Worm (Caenorhabditis elegans) whole organism, L2 larva: ENCODE measurements around the gene R05G6.3.
A peak's percentile ranks its signal among the peaks of the same experiment; 100 is the strongest.

Experiments
- C34F6.9 ChIP-seq: fragments of 150-350 bp; optimal IDR thresholded peaks from 2 replicates; lab custom pipeline; 2014; ENCODE audit warnings: missing biosample characterization, missing genetic modification characterization
- F13H6.1 ChIP-seq: sonication (generic microtip); optimal IDR thresholded peaks from 2 replicates; lab custom pipeline; 2016; ENCODE audit warnings: missing genetic modification characterization, missing compliant biosample characterization
- R02D3.7 ChIP-seq: fragments of 150-350 bp; optimal IDR thresholded peaks from 2 replicates; lab custom pipeline; 2014; ENCODE audit warnings: missing biosample characterization, missing genetic modification characterization
- Y55F3AM.14 ChIP-seq: fragments of 200-800 bp; sonication (Bioruptor generic); optimal IDR thresholded peaks from 2 replicates; lab custom pipeline; 2018; ENCODE audit warnings: mild to moderate bottlenecking, missing genetic modification characterization, missing compliant biosample characterization
- alr-1 ChIP-seq: fragments of 150-350 bp; optimal IDR thresholded peaks from 2 replicates; lab custom pipeline; 2014; ENCODE audit warnings: missing biosample characterization, missing genetic modification characterization
- blmp-1 ChIP-seq: sonication (generic microtip); optimal IDR thresholded peaks from 2 replicates; lab custom pipeline; 2017; ENCODE audit warnings: missing genetic modification characterization, mild to moderate bottlenecking, missing compliant biosample characterization, antibody characterized with exemption, moderate library complexity; ENCODE audit not compliant: insufficient read depth
- ceh-16 ChIP-seq: fragments of 150-350 bp; optimal IDR thresholded peaks from 2 replicates; lab custom pipeline; 2014; ENCODE audit warnings: missing biosample characterization, missing genetic modification characterization
- crh-2 ChIP-seq: sonication (generic microtip); optimal IDR thresholded peaks from 2 replicates; lab custom pipeline; 2017; ENCODE audit warnings: missing biosample characterization, missing genetic modification characterization
- elt-1 ChIP-seq: fragments of 150-350 bp; optimal IDR thresholded peaks from 2 replicates; lab custom pipeline; 2014; ENCODE audit warnings: missing biosample characterization, missing genetic modification characterization
- fos-1 ChIP-seq: fragments of 150-350 bp; optimal IDR thresholded peaks from 2 replicates; lab custom pipeline; 2014; ENCODE audit warnings: missing biosample characterization, missing genetic modification characterization
- gmeb-1 ChIP-seq: fragments of 150-350 bp; optimal IDR thresholded peaks from 2 replicates; lab custom pipeline; 2014; ENCODE audit warnings: missing biosample characterization, missing genetic modification characterization
- lin-13 ChIP-seq: fragments of 150-350 bp; optimal IDR thresholded peaks from 2 replicates; lab custom pipeline; 2014; ENCODE audit warnings: missing biosample characterization, missing genetic modification reagents, missing genetic modification characterization
- lsy-2 ChIP-seq, 2 experiments: fragments of 150-350 bp in 1 of 2; sonication (generic microtip) in 1 of 2; optimal IDR thresholded peaks; 2 replicates each; lab custom pipeline; 2014 to 2017; ENCODE audit warnings: missing biosample characterization in 2 of 2, missing genetic modification characterization in 2 of 2
- mab-5 ChIP-seq: fragments of 150-350 bp; optimal IDR thresholded peaks from 2 replicates; lab custom pipeline; 2014; ENCODE audit warnings: missing biosample characterization, missing genetic modification characterization
- nhr-11 ChIP-seq: fragments of 150-350 bp; optimal IDR thresholded peaks from 2 replicates; lab custom pipeline; 2014; ENCODE audit warnings: missing biosample characterization, missing genetic modification characterization
- nhr-12 ChIP-seq: fragments of 150-350 bp; optimal IDR thresholded peaks from 2 replicates; lab custom pipeline; 2014; ENCODE audit warnings: missing biosample characterization, missing genetic modification characterization
- nhr-129 ChIP-seq: fragments of 150-350 bp; optimal IDR thresholded peaks from 2 replicates; lab custom pipeline; 2014; ENCODE audit warnings: missing biosample characterization, missing genetic modification characterization
- nhr-21 ChIP-seq: fragments of 150-350 bp; optimal IDR thresholded peaks from 2 replicates; lab custom pipeline; 2014; ENCODE audit warnings: missing biosample characterization, missing genetic modification characterization
- nhr-237 ChIP-seq: fragments of 150-350 bp; optimal IDR thresholded peaks from 2 replicates; lab custom pipeline; 2014; ENCODE audit warnings: missing biosample characterization, missing genetic modification characterization
- nhr-25 ChIP-seq: fragments of 150-350 bp; sonication (generic microtip); optimal IDR thresholded peaks from 3 replicates; lab custom pipeline; 2014; ENCODE audit warnings: missing biosample characterization, missing genetic modification characterization
- nhr-6 ChIP-seq: fragments of 150-350 bp; optimal IDR thresholded peaks from 2 replicates; lab custom pipeline; 2014; ENCODE audit warnings: missing biosample characterization, missing genetic modification characterization
- nhr-77 ChIP-seq: fragments of 150-350 bp; optimal IDR thresholded peaks from 2 replicates; lab custom pipeline; 2014; ENCODE audit warnings: missing biosample characterization, missing genetic modification characterization
- peb-1 ChIP-seq: fragments of 150-350 bp; optimal IDR thresholded peaks from 2 replicates; lab custom pipeline; 2014; ENCODE audit warnings: missing biosample characterization, missing genetic modification characterization
- skn-1 ChIP-seq: sonication (generic microtip); optimal IDR thresholded peaks from 2 replicates; lab custom pipeline; 2017; ENCODE audit warnings: missing biosample characterization, missing genetic modification characterization
- sma-9 ChIP-seq, 2 experiments: fragments of 150-350 bp in 1 of 2; sonication (generic microtip) in 1 of 2; optimal IDR thresholded peaks; 2 replicates each; lab custom pipeline; 2014 to 2016; ENCODE audit warnings: missing genetic modification characterization in 2 of 2, mild to moderate bottlenecking in 1 of 2, missing biosample characterization in 1 of 2, missing compliant biosample characterization in 1 of 2, missing genetic modification reagents in 1 of 2, moderate library complexity in 1 of 2
- snpc-4 ChIP-seq: fragments of 150-350 bp; optimal IDR thresholded peaks from 2 replicates; lab custom pipeline; 2014; ENCODE audit warnings: missing biosample characterization, missing genetic modification characterization
- unc-39 ChIP-seq: fragments of 150-350 bp; optimal IDR thresholded peaks from 2 replicates; lab custom pipeline; 2014; ENCODE audit warnings: missing biosample characterization, missing genetic modification characterization
- unc-55 ChIP-seq: fragments of 150-350 bp; sonication (generic microtip); optimal IDR thresholded peaks from 3 replicates; lab custom pipeline; 2014; ENCODE audit warnings: missing biosample characterization, missing genetic modification reagents, missing genetic modification characterization
- unc-62 ChIP-seq: fragments of 150-350 bp; optimal IDR thresholded peaks from 2 replicates; lab custom pipeline; 2014; ENCODE audit warnings: missing biosample characterization, missing genetic modification reagents, missing genetic modification characterization
- ztf-1 ChIP-seq: fragments of 200-800 bp; sonication (Bioruptor generic); conservative IDR thresholded peaks from 2 replicates; pipeline ENCODE4 v1.3.6; 2022; ENCODE audit warnings: missing genetic modification characterization, missing compliant biosample characterization
- ztf-11 ChIP-seq: sonication (generic microtip); optimal IDR thresholded peaks from 2 replicates; lab custom pipeline; 2017; ENCODE audit warnings: missing biosample characterization, missing genetic modification characterization

R05G6.3 gene

ce11 chrIV:7508850-7509249 is 7.5 kb upstream of the R05G6.3 start:
- TF ChIP-seq ztf-11 (tag; lab: Kevin White, UChicago) = no peak
- no peak for TF ChIP-seq elt-1 (tag; lab: Kevin White, UChicago)
- no peak for TF ChIP-seq nhr-237
- peak in 1 of 2 experiments; percentile 87 for TF ChIP-seq lsy-2 (tag; optimal IDR thresholded peaks at IDR 0.05; lab: Kevin White, UChicago)
- no peak for TF ChIP-seq unc-55
- TF ChIP-seq skn-1 (tag; lab: Kevin White, UChicago) = no peak
- no peak for TF ChIP-seq nhr-6

ce11 chrIV:7510829-7511228 is 5.5 kb upstream of the R05G6.3 start:
- no peak for TF ChIP-seq unc-39 (tag; lab: Kevin White, UChicago)
- no peak for TF ChIP-seq ceh-16

ce11 chrIV:7512617-7513233 is 3.6 kb upstream of the R05G6.3 start, which contains the start of the genes plc-4 and R05G6.4:
Gene plc-4 (minus strand): TSS chrIV:7512667.
Gene R05G6.4 (plus strand): TSS chrIV:7513233.
- peak; percentile 18 for TF ChIP-seq nhr-25 (tag; lab: Kevin White, UChicago)
- peak; percentile 49 for TF ChIP-seq unc-55
- peak in 1 of 2 experiments; percentile 55 for TF ChIP-seq lsy-2 (tag; optimal IDR thresholded peaks at IDR 0.05; lab: Kevin White, UChicago)
- no peak for TF ChIP-seq nhr-237
- TF ChIP-seq F13H6.1 (tag; lab: Kevin White, UChicago) = peak; percentile 11
- no peak for TF ChIP-seq nhr-6
- TF ChIP-seq gmeb-1 = peak; percentile 40
- TF ChIP-seq C34F6.9 (tag; lab: Kevin White, UChicago) = peak; percentile 61
- TF ChIP-seq nhr-129 (tag; lab: Kevin White, UChicago) = peak; percentile 65
- peak; percentile 39 for TF ChIP-seq crh-2 (tag; lab: Kevin White, UChicago)
- peak; percentile 81 for TF ChIP-seq R02D3.7 (tag; lab: Kevin White, UChicago)
- TF ChIP-seq ztf-11 (tag; lab: Kevin White, UChicago) = no peak
- no peak for TF ChIP-seq snpc-4

ce11 chrIV:7520258-7520657 is 3.9 kb downstream of the R05G6.3 start:
- TF ChIP-seq fos-1 (tag; lab: Kevin White, UChicago) (peak; percentile 58), mab-5 (tag; lab: Kevin White, UChicago) (no peak)

- TF ChIP-seq nhr-21 = no peak
- TF ChIP-seq sma-9 (GFP tag; optimal IDR thresholded peaks at IDR 0.05; lab: Kevin White, UChicago) = peak; percentile 7
- no peak for TF ChIP-seq sma-9 (tag; optimal IDR thresholded peaks at IDR 0.05; lab: Kevin White, UChicago)
- TF ChIP-seq nhr-25 (tag; lab: Kevin White, UChicago) = no peak
- peak; percentile 6 for TF ChIP-seq crh-2 (tag; lab: Kevin White, UChicago)
- TF ChIP-seq nhr-6 = no peak
Observed at ce11 chrIV:7520841-7521240, 4.5 kb downstream of the R05G6.3 start.

ce11 chrIV:7521591-7521990 is 5.2 kb downstream of the R05G6.3 start:
- no peak for TF ChIP-seq nhr-21
- TF ChIP-seq nhr-11 (tag; lab: Kevin White, UChicago) = no peak
- no peak for TF ChIP-seq nhr-12 (tag; lab: Kevin White, UChicago)
- TF ChIP-seq nhr-77 = no peak
- TF ChIP-seq snpc-4 = no peak
- TF ChIP-seq ztf-1 = no peak
- no peak for TF ChIP-seq C34F6.9 (tag; lab: Kevin White, UChicago)
- TF ChIP-seq lin-13 (GFP tag; lab: Kevin White, UChicago) = no peak
- no peak for TF ChIP-seq peb-1 (tag; lab: Kevin White, UChicago)
- TF ChIP-seq blmp-1 (tag; lab: Kevin White, UChicago) = no peak
- no peak for TF ChIP-seq elt-1 (tag; lab: Kevin White, UChicago)
- no peak for TF ChIP-seq Y55F3AM.14 (GFP tag; lab: Kevin White, UChicago)
- no peak for TF ChIP-seq ztf-11 (tag; lab: Kevin White, UChicago)
- TF ChIP-seq F13H6.1 (tag; lab: Kevin White, UChicago) = no peak
- no peak for TF ChIP-seq sma-9 (GFP tag; optimal IDR thresholded peaks at IDR 0.05; lab: Kevin White, UChicago)
- TF ChIP-seq sma-9 (tag; optimal IDR thresholded peaks at IDR 0.05; lab: Kevin White, UChicago) = no peak
- no peak for TF ChIP-seq unc-62 (GFP tag; lab: Kevin White, UChicago)
- no peak for TF ChIP-seq alr-1
